Fruit fly (Drosophila melanogaster) Kc167 (cell line): ENCODE data around the gene Pgant35A.

Experiments
- Sin3A ChIP-seq: fragments of >200 bp; optimal IDR thresholded peaks from 2 replicates; lab custom pipeline; 2018; ENCODE audit warnings: missing external identifiers
- insv ChIP-seq: fragments of >200 bp; optimal IDR thresholded peaks from 3 replicates; lab custom pipeline; 2018; ENCODE audit warnings: missing external identifiers

DNA sequence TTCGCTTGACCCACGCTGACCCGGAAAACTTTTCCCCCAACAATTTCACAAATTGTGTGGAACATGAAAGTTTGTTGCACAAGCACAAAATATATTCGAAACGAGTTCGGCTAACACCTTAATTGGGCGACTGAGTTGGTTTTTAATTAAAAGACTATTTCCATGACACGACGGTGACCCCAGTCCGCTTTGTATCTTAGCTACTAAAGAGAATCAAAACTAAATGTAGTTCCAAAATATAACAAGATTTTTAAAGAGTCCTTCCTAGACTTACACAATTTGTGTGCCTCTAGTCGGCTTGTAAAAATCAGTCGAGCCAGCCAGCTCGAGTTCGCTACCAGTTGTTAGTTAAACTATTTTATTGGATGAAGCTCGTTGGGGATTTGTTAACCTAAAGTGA, 21.1 kb upstream of the Pgant35A start, which contains the start of gene CG15286:
- no peak for TF ChIP-seq Sin3A (lab: Kevin White, UChicago)
- TF ChIP-seq insv (lab: Kevin White, UChicago), result no peak
